Worm (Caenorhabditis elegans) whole organism, L2 larva: ENCODE data around the gene cor-1.

ENCODE experiments used
- alr-1 ChIP-seq: fragments of 150-350 bp; optimal IDR thresholded peaks from 2 replicates; lab custom pipeline; 2014; ENCODE audit warnings: missing biosample characterization, missing genetic modification characterization
- ceh-16 ChIP-seq: fragments of 150-350 bp; optimal IDR thresholded peaks from 2 replicates; lab custom pipeline; 2014; ENCODE audit warnings: missing biosample characterization, missing genetic modification characterization
- lin-11 ChIP-seq: fragments of 150-350 bp; sonication (generic microtip); optimal IDR thresholded peaks from 2 replicates; lab custom pipeline; 2014; ENCODE audit warnings: missing biosample characterization, missing genetic modification characterization, inconsistent platforms, mixed read lengths
- lin-13 ChIP-seq: fragments of 150-350 bp; optimal IDR thresholded peaks from 2 replicates; lab custom pipeline; 2014; ENCODE audit warnings: missing biosample characterization, missing genetic modification reagents, missing genetic modification characterization
- nhr-129 ChIP-seq: fragments of 150-350 bp; optimal IDR thresholded peaks from 2 replicates; lab custom pipeline; 2014; ENCODE audit warnings: missing biosample characterization, missing genetic modification characterization
- nhr-237 ChIP-seq: fragments of 150-350 bp; optimal IDR thresholded peaks from 2 replicates; lab custom pipeline; 2014; ENCODE audit warnings: missing biosample characterization, missing genetic modification characterization
- unc-62 ChIP-seq: fragments of 150-350 bp; optimal IDR thresholded peaks from 2 replicates; lab custom pipeline; 2014; ENCODE audit warnings: missing biosample characterization, missing genetic modification reagents, missing genetic modification characterization
- zag-1 ChIP-seq: fragments of 150-350 bp; optimal IDR thresholded peaks from 2 replicates; lab custom pipeline; 2014; ENCODE audit warnings: missing biosample characterization, missing genetic modification characterization

DNA sequence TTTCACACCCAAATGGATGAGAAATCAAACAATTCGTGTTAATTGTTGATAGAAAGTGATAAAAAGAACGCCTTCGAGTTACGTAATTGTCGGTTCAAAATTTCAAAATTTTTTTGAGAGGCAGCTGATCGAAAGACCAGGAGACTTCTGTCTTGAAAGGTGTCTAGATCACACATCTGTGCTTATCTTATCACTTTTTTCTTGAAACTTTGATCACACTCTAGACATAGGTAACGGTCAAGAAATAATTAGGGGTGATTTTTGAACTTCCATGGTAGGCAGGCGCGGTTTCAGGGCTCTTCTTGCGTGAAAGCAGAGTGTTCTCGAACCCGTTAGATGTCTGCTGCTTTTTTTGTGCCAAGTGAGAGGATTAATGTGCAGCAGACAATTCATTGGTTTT is 44.5 kb downstream of the cor-1 start:
- TF ChIP-seq alr-1 (tag; lab: Kevin White, UChicago) (no peak), lin-11 (no peak), nhr-237 (tag; lab: Kevin White, UChicago) (no peak), ceh-16 (tag; lab: Kevin White, UChicago) (no peak), lin-13 (no peak), zag-1 (no peak), unc-62 (GFP tag; lab: Kevin White, UChicago) (no peak), nhr-129 (tag; lab: Kevin White, UChicago) (no peak)
